Fruit fly (Drosophila melanogaster) whole organism, embryonic: ENCODE measurements around the gene CG45488.

Source experiments
- Aef1 ChIP-seq: fragments of 200-800 bp; sonication (Bioruptor generic); IDR thresholded peaks from 3 replicates; pipeline ENCODE4 v1.3.6; 2022; ENCODE audit warnings: missing biosample characterization, missing genetic modification characterization
- BEAF-32 ChIP-seq: fragments of 200-800 bp; sonication (Bioruptor generic); optimal IDR thresholded peaks from 3 replicates; lab custom pipeline; 2017; ENCODE audit warnings: missing biosample characterization, missing genetic modification characterization, mild to moderate bottlenecking, moderate library complexity, missing genetic modification reagents
- CG10147 ChIP-seq: fragments of 200-800 bp; sonication (Bioruptor generic); optimal IDR thresholded peaks from 2 replicates; lab custom pipeline; 2019; ENCODE audit warnings: missing biosample characterization, mild to moderate bottlenecking, missing genetic modification characterization, moderate library complexity
- CG11504 ChIP-seq: fragments of 200-800 bp; sonication (Bioruptor generic); optimal IDR thresholded peaks from 3 replicates; lab custom pipeline; 2019; ENCODE audit warnings: missing biosample characterization, mild to moderate bottlenecking, missing genetic modification characterization, moderate library complexity
- CG11723 ChIP-seq: fragments of 200-800 bp; sonication (Bioruptor generic); optimal IDR thresholded peaks from 2 replicates; lab custom pipeline; 2017; ENCODE audit warnings: missing biosample characterization, mild to moderate bottlenecking, missing genetic modification characterization
- CG12071 ChIP-seq: fragments of 200-800 bp; sonication (Bioruptor generic); optimal IDR thresholded peaks from 3 replicates; lab custom pipeline; 2018; ENCODE audit warnings: missing biosample characterization, mild to moderate bottlenecking, missing genetic modification characterization
- CG12942 ChIP-seq: fragments of 200-800 bp; sonication (Bioruptor generic); optimal IDR thresholded peaks from 3 replicates; lab custom pipeline; 2016; ENCODE audit warnings: missing biosample characterization, missing genetic modification characterization
- CG13123 ChIP-seq: fragments of 200-800 bp; sonication (Bioruptor generic); optimal IDR thresholded peaks from 2 replicates; lab custom pipeline; 2016; ENCODE audit warnings: missing biosample characterization, missing genetic modification characterization
- CG14050 ChIP-seq: fragments of 200-800 bp; sonication (Bioruptor generic); IDR thresholded peaks from 3 replicates; pipeline ENCODE4 v1.3.6; 2022; ENCODE audit warnings: missing biosample characterization, missing genetic modification characterization
- CG1602 ChIP-seq: fragments of 200-800 bp; sonication (Bioruptor generic); optimal IDR thresholded peaks from 3 replicates; lab custom pipeline; 2016; ENCODE audit warnings: missing biosample characterization, missing genetic modification characterization
- CG16815 ChIP-seq: fragments of 200-800 bp; sonication (Bioruptor generic); optimal IDR thresholded peaks from 3 replicates; lab custom pipeline; 2017; ENCODE audit warnings: missing biosample characterization, mild to moderate bottlenecking, missing genetic modification characterization
- CG2116 ChIP-seq: fragments of 200-800 bp; sonication (Bioruptor generic); optimal IDR thresholded peaks from 3 replicates; lab custom pipeline; 2018; ENCODE audit warnings: missing biosample characterization, mild to moderate bottlenecking, missing genetic modification characterization
- CG2120 ChIP-seq: fragments of 200-800 bp; sonication (Bioruptor generic); optimal IDR thresholded peaks from 3 replicates; lab custom pipeline; 2016; ENCODE audit warnings: missing biosample characterization, missing genetic modification characterization
- CG2129 ChIP-seq: fragments of 200-800 bp; sonication (Bioruptor generic); IDR thresholded peaks from 2 replicates; pipeline ENCODE4 v1.3.6; 2022; ENCODE audit warnings: missing biosample characterization, missing genetic modification characterization; ENCODE audit not compliant: partially characterized antibody
- CG3163 ChIP-seq: fragments of 200-800 bp; sonication (Bioruptor generic); optimal IDR thresholded peaks from 3 replicates; lab custom pipeline; 2016; ENCODE audit warnings: missing biosample characterization, missing genetic modification characterization
- CG42726 ChIP-seq: fragments of 200-800 bp; sonication (Bioruptor generic); IDR thresholded peaks from 2 replicates; pipeline ENCODE4 v1.3.6; 2022; ENCODE audit warnings: missing biosample characterization, missing genetic modification characterization; ENCODE audit not compliant: partially characterized antibody
- CG4328 ChIP-seq: fragments of 200-800 bp; sonication (Bioruptor generic); optimal IDR thresholded peaks from 3 replicates; lab custom pipeline; 2017; ENCODE audit warnings: missing biosample characterization, missing genetic modification reagents, missing genetic modification characterization
- CG4707 ChIP-seq: fragments of 200-800 bp; sonication (Bioruptor generic); optimal IDR thresholded peaks from 2 replicates; lab custom pipeline; 2018; ENCODE audit warnings: missing biosample characterization, mild to moderate bottlenecking, missing genetic modification characterization, moderate library complexity
- CG4854 ChIP-seq: fragments of 200-800 bp; sonication (Bioruptor generic); optimal IDR thresholded peaks from 2 replicates; lab custom pipeline; 2016; ENCODE audit warnings: missing biosample characterization, missing genetic modification characterization, inconsistent platforms
- CG6254 ChIP-seq: fragments of 200-800 bp; sonication (Bioruptor generic); optimal IDR thresholded peaks from 3 replicates; lab custom pipeline; 2017; ENCODE audit warnings: mild to moderate bottlenecking, missing biosample characterization, missing genetic modification reagents, missing genetic modification characterization
- CG6683 ChIP-seq: fragments of 200-800 bp; sonication (Bioruptor generic); optimal IDR thresholded peaks from 2 replicates; lab custom pipeline; 2017; ENCODE audit warnings: missing biosample characterization, mild to moderate bottlenecking, missing genetic modification characterization, missing genetic modification reagents
- CG6791 ChIP-seq: fragments of 200-800 bp; sonication (Bioruptor generic); IDR thresholded peaks from 3 replicates; pipeline ENCODE4 v1.3.6; 2022; ENCODE audit warnings: missing biosample characterization, missing genetic modification characterization; ENCODE audit not compliant: partially characterized antibody
- CG7271 ChIP-seq: fragments of 200-800 bp; sonication (Bioruptor generic); optimal IDR thresholded peaks from 2 replicates; lab custom pipeline; 2018; ENCODE audit warnings: missing biosample characterization, mild to moderate bottlenecking, missing genetic modification characterization, moderate library complexity
- CG7745 ChIP-seq: fragments of 200-800 bp; sonication (Bioruptor generic); optimal IDR thresholded peaks from 2 replicates; lab custom pipeline; 2018; ENCODE audit warnings: missing biosample characterization, mild to moderate bottlenecking, missing genetic modification characterization, moderate library complexity
- CG8290 ChIP-seq, 3 experiments: fragments of 200-800 bp; sonication (Bioruptor generic); optimal IDR thresholded peaks; 2 replicates each; lab custom pipeline; 2016 to 2019; ENCODE audit warnings: missing biosample characterization in 3 of 3, missing genetic modification characterization in 3 of 3, mild to moderate bottlenecking in 2 of 3, moderate library complexity in 1 of 3
- CG8359 ChIP-seq: fragments of 200-800 bp; sonication (Bioruptor generic); optimal IDR thresholded peaks from 2 replicates; lab custom pipeline; 2017; ENCODE audit warnings: missing biosample characterization, mild to moderate bottlenecking, missing genetic modification characterization, borderline replicate concordance
- CG9215 ChIP-seq: fragments of 200-800 bp; sonication (Bioruptor generic); IDR thresholded peaks from 2 replicates; pipeline ENCODE4 v1.3.6; 2022; ENCODE audit warnings: missing biosample characterization, missing genetic modification characterization
- CG9876 ChIP-seq: fragments of 200-800 bp; sonication (Bioruptor generic); optimal IDR thresholded peaks from 2 replicates; lab custom pipeline; 2016; ENCODE audit warnings: missing biosample characterization, missing genetic modification characterization
- CrebB ChIP-seq: fragments of 200-800 bp; sonication (Bioruptor generic); optimal IDR thresholded peaks from 3 replicates; lab custom pipeline; 2018; ENCODE audit warnings: missing biosample characterization, mild to moderate bottlenecking, missing genetic modification characterization
- Dfd ChIP-seq, 2 experiments: fragments of >200 bp; optimal IDR thresholded peaks; 2 replicates each; lab custom pipeline; 2017; ENCODE audit warnings: missing biosample characterization in 2 of 2, missing genetic modification characterization in 2 of 2
- Doc2 ChIP-seq: fragments of 200-800 bp; sonication (Bioruptor generic); IDR thresholded peaks from 2 replicates; pipeline ENCODE4 v1.3.6; 2022; ENCODE audit warnings: missing biosample characterization, missing genetic modification characterization
- Dref ChIP-seq: fragments of 200-800 bp; sonication (Bioruptor generic); IDR thresholded peaks from 2 replicates; pipeline ENCODE4 v1.3.6; 2022; ENCODE audit warnings: missing biosample characterization, missing genetic modification characterization
- Fer2 ChIP-seq: fragments of 200-800 bp; sonication (Bioruptor generic); optimal IDR thresholded peaks from 2 replicates; lab custom pipeline; 2018; ENCODE audit warnings: missing biosample characterization, mild to moderate bottlenecking, missing genetic modification characterization, moderate library complexity
- Xbp1 ChIP-seq: fragments of 200-800 bp; sonication (Bioruptor generic); optimal IDR thresholded peaks from 3 replicates; lab custom pipeline; 2016; ENCODE audit warnings: missing biosample characterization, mild to moderate bottlenecking, missing genetic modification characterization
- bab2 ChIP-seq: fragments of 200-800 bp; sonication (Bioruptor generic); optimal IDR thresholded peaks from 2 replicates; lab custom pipeline; 2016; ENCODE audit warnings: missing biosample characterization, missing genetic modification characterization
- br ChIP-seq: fragments of >200 bp; optimal IDR thresholded peaks from 2 replicates; lab custom pipeline; 2017
- cad ChIP-seq: fragments of >200 bp; optimal IDR thresholded peaks from 2 replicates; lab custom pipeline; 2017; ENCODE audit warnings: missing biosample characterization, missing genetic modification characterization
- chn ChIP-seq: fragments of 200-800 bp; sonication (Bioruptor generic); optimal IDR thresholded peaks from 2 replicates; lab custom pipeline; 2016; ENCODE audit warnings: missing biosample characterization, missing genetic modification characterization
- danr ChIP-seq: fragments of 200-800 bp; sonication (Bioruptor generic); IDR thresholded peaks from 2 replicates; pipeline ENCODE4 v1.3.6; 2022; ENCODE audit warnings: missing biosample characterization, missing genetic modification characterization
- disco-r ChIP-seq: fragments of 200-800 bp; sonication (Bioruptor generic); optimal IDR thresholded peaks from 2 replicates; lab custom pipeline; 2016; ENCODE audit warnings: missing biosample characterization, missing genetic modification characterization
- fd64A ChIP-seq: fragments of 200-800 bp; sonication (Bioruptor generic); optimal IDR thresholded peaks from 3 replicates; lab custom pipeline; 2018; ENCODE audit warnings: missing biosample characterization, mild to moderate bottlenecking, missing genetic modification characterization
- jigr1 ChIP-seq: fragments of 200-800 bp; sonication (Bioruptor generic); IDR thresholded peaks from 3 replicates; pipeline ENCODE4 v1.3.6; 2022; ENCODE audit warnings: missing biosample characterization, missing genetic modification characterization
- maf-S ChIP-seq: fragments of 200-800 bp; sonication (Bioruptor generic); optimal IDR thresholded peaks from 2 replicates; lab custom pipeline; 2016; ENCODE audit warnings: missing biosample characterization, missing genetic modification characterization
- nom ChIP-seq: fragments of 200-800 bp; sonication (Bioruptor generic); optimal IDR thresholded peaks from 2 replicates; lab custom pipeline; 2017; ENCODE audit warnings: missing biosample characterization, missing genetic modification characterization, mild to moderate bottlenecking, moderate library complexity, missing genetic modification reagents
- oc ChIP-seq: fragments of 200-800 bp; sonication (Bioruptor generic); optimal IDR thresholded peaks from 2 replicates; lab custom pipeline; 2018; ENCODE audit warnings: missing biosample characterization, mild to moderate bottlenecking, missing genetic modification characterization, moderate library complexity
- row ChIP-seq: fragments of 200-800 bp; sonication (Bioruptor generic); IDR thresholded peaks from 3 replicates; pipeline ENCODE4 v1.3.6; 2022; ENCODE audit warnings: missing biosample characterization, missing genetic modification characterization
- sd ChIP-seq: fragments of 200-800 bp; sonication (Bioruptor generic); optimal IDR thresholded peaks from 3 replicates; lab custom pipeline; 2018; ENCODE audit warnings: missing biosample characterization, mild to moderate bottlenecking, missing genetic modification characterization, moderate library complexity
- sim ChIP-seq: fragments of 200-800 bp; sonication (Bioruptor generic); IDR thresholded peaks from 2 replicates; pipeline ENCODE4 v1.3.6; 2022; ENCODE audit warnings: missing biosample characterization, missing genetic modification characterization

Gene CG45488

dm6 chrX:19886936-19887934, 33.0 kb downstream of the CG45488 start (continued):
- TF ChIP-seq bab2 (GFP tag; lab: Kevin White, UChicago) (no peak), CG4707 (peak; percentile 69), Aef1 (GFP tag; lab: Robert Waterston, UW) (no peak), chn (GFP tag; lab: Kevin White, UChicago) (no peak), CG11723 (no peak), Fer2 (no peak), CG12942 (GFP tag; lab: Kevin White, UChicago) (no peak), CG8290 (GFP tag; optimal IDR thresholded peaks at IDR 0.05; lab: Kevin White, UChicago) (no peak), CG8290 (tag; optimal IDR thresholded peaks at IDR 0.05; lab: Kevin White, UChicago) (peak in 1 of 2 experiments; percentile 24), nom (GFP tag; lab: Kevin White, UChicago) (peak; percentile 79), CG14050 (GFP tag; lab: Robert Waterston, UW) (no peak), CG6254 (no peak), CG2129 (GFP tag; lab: Robert Waterston, UW) (no peak), CG16815 (GFP tag; lab: Kevin White, UChicago) (no peak), CrebB (peak; percentile 25), cad (GFP tag; lab: Kevin White, UChicago) (no peak), CG9876 (GFP tag; lab: Kevin White, UChicago) (no peak), CG6683 (GFP tag; lab: Kevin White, UChicago) (no peak), sd (peak; percentile 94), CG4854 (GFP tag; lab: Kevin White, UChicago) (no peak), oc (tag; lab: Kevin White, UChicago) (no peak), br (lab: Kevin White, UChicago) (no peak), Dfd (GFP tag; optimal IDR thresholded peaks at IDR 0.05; lab: Kevin White, UChicago) (no peak), CG2120 (peak; percentile 15), CG11504 (tag; lab: Kevin White, UChicago) (peak; percentile 6), CG42726 (GFP tag; lab: Robert Waterston, UW) (0 out of 2 replicates have a peak, but pooled peaks have one; percentile 35), CG4328 (no peak), CG7745 (tag; lab: Kevin White, UChicago) (no peak), row (GFP tag; lab: Robert Waterston, UW) (no peak; the same call in 2 of the 3 replicates), CG1602 (no peak), Doc2 (GFP tag; lab: Robert Waterston, UW) (no peak), CG13123 (GFP tag; lab: Kevin White, UChicago) (no peak), CG3163 (GFP tag; lab: Kevin White, UChicago) (peak; percentile 89), fd64A (GFP tag; lab: Kevin White, UChicago) (no peak), CG12071 (GFP tag; lab: Kevin White, UChicago) (no peak), Dref (GFP tag; lab: Robert Waterston, UW) (no peak), danr (GFP tag; lab: Robert Waterston, UW) (no peak), jigr1 (no peak), CG9215 (GFP tag; lab: Robert Waterston, UW) (no peak), CG10147 (no peak), CG7271 (no peak), maf-S (GFP tag; lab: Kevin White, UChicago) (no peak), CG8359 (GFP tag; lab: Kevin White, UChicago) (no peak), CG6791 (GFP tag; lab: Robert Waterston, UW) (no peak), Xbp1 (GFP tag; lab: Kevin White, UChicago) (no peak), CG2116 (GFP tag; lab: Kevin White, UChicago) (no peak), BEAF-32 (GFP tag; lab: Kevin White, UChicago) (no peak), sim (GFP tag; lab: Robert Waterston, UW) (no peak), disco-r (GFP tag; lab: Kevin White, UChicago) (no peak)
